Fruit fly (Drosophila melanogaster) whole organism, prepupa: Measurements from ENCODE around the gene CG14968.
A peak's percentile ranks its signal among the peaks of the same experiment; 100 is the strongest.

Experiments
- Blimp-1 ChIP-seq: fragments of 200-800 bp; sonication (Bioruptor generic); optimal IDR thresholded peaks from 3 replicates; lab custom pipeline; 2017; ENCODE audit warnings: missing biosample characterization, missing genetic modification characterization, mild to moderate bottlenecking, moderate library complexity, missing genetic modification reagents
- CG10669 ChIP-seq: fragments of 200-800 bp; sonication (Bioruptor generic); optimal IDR thresholded peaks from 3 replicates; lab custom pipeline; 2018; ENCODE audit warnings: missing biosample characterization, mild to moderate bottlenecking, missing genetic modification characterization, moderate library complexity
- CG11294 ChIP-seq: fragments of 200-800 bp; sonication (Bioruptor generic); IDR thresholded peaks from 2 replicates; pipeline ENCODE4 v1.3.6; 2022; ENCODE audit warnings: missing biosample characterization, missing genetic modification characterization
- CG11762 ChIP-seq: fragments of 200-800 bp; sonication (Bioruptor generic); optimal IDR thresholded peaks from 3 replicates; lab custom pipeline; 2016; ENCODE audit warnings: missing biosample characterization, missing genetic modification characterization; ENCODE audit not compliant: insufficient read depth
- CG11902 ChIP-seq: fragments of 200-800 bp; sonication (Bioruptor generic); optimal IDR thresholded peaks from 3 replicates; lab custom pipeline; 2016; ENCODE audit warnings: missing biosample characterization, missing genetic modification characterization
- CG15336 ChIP-seq: fragments of 200-800 bp; sonication (Bioruptor generic); IDR thresholded peaks from 2 replicates; pipeline ENCODE4 v1.3.6; 2022; ENCODE audit warnings: missing biosample characterization, missing genetic modification characterization
- CG1621 ChIP-seq: fragments of 200-800 bp; sonication (Bioruptor generic); optimal IDR thresholded peaks from 3 replicates; lab custom pipeline; 2018; ENCODE audit warnings: missing biosample characterization, mild to moderate bottlenecking, missing genetic modification characterization
- CG32006 ChIP-seq: fragments of 200-800 bp; sonication (Bioruptor generic); optimal IDR thresholded peaks from 3 replicates; lab custom pipeline; 2017; ENCODE audit warnings: missing biosample characterization, mild to moderate bottlenecking, missing genetic modification characterization
- CG34406 ChIP-seq: fragments of 200-800 bp; sonication (Bioruptor generic); optimal IDR thresholded peaks from 3 replicates; lab custom pipeline; 2016; ENCODE audit warnings: missing biosample characterization, missing genetic modification characterization
- CG6163 ChIP-seq: fragments of 200-800 bp; sonication (Bioruptor generic); IDR thresholded peaks from 3 replicates; pipeline ENCODE4 v1.3.6; 2022; ENCODE audit warnings: missing biosample characterization, missing genetic modification characterization
- CG6792 ChIP-seq: fragments of 200-800 bp; sonication (Bioruptor generic); optimal IDR thresholded peaks from 3 replicates; lab custom pipeline; 2016; ENCODE audit warnings: missing biosample characterization, missing genetic modification characterization
- CG6808 ChIP-seq: fragments of 200-800 bp; sonication (Bioruptor generic); optimal IDR thresholded peaks from 3 replicates; lab custom pipeline; 2017; ENCODE audit warnings: missing biosample characterization, missing genetic modification characterization, mild to moderate bottlenecking, moderate library complexity, missing genetic modification reagents
- CG6854 ChIP-seq: fragments of 200-800 bp; sonication (Bioruptor generic); optimal IDR thresholded peaks from 2 replicates; lab custom pipeline; 2017; ENCODE audit warnings: missing biosample characterization, mild to moderate bottlenecking, missing genetic modification characterization
- CG8119 ChIP-seq: fragments of 200-800 bp; sonication (Bioruptor generic); IDR thresholded peaks from 3 replicates; pipeline ENCODE4 v1.3.6; 2022; ENCODE audit warnings: missing biosample characterization, missing genetic modification characterization
- CG8319 ChIP-seq: fragments of 200-800 bp; sonication (Bioruptor generic); optimal IDR thresholded peaks from 3 replicates; lab custom pipeline; 2016; ENCODE audit warnings: missing biosample characterization, missing genetic modification characterization
- CG8632 ChIP-seq: fragments of 200-800 bp; sonication (Bioruptor generic); optimal IDR thresholded peaks from 3 replicates; lab custom pipeline; 2016; ENCODE audit warnings: missing biosample characterization, missing genetic modification characterization
- Eip75B ChIP-seq: fragments of 200-800 bp; sonication (Bioruptor generic); optimal IDR thresholded peaks from 3 replicates; lab custom pipeline; 2016; ENCODE audit warnings: missing biosample characterization, missing genetic modification characterization
- Eip78C ChIP-seq: fragments of 200-800 bp; sonication (Bioruptor generic); peaks from one replicate; lab custom pipeline; 2016; ENCODE audit warnings: missing biosample characterization, missing genetic modification characterization
- Eip93F ChIP-seq: fragments of 200-800 bp; sonication (Bioruptor generic); optimal IDR thresholded peaks from 2 replicates; lab custom pipeline; 2016; ENCODE audit warnings: missing biosample characterization, mild to moderate bottlenecking, missing genetic modification characterization
- Ets21C ChIP-seq: fragments of 200-800 bp; sonication (Bioruptor generic); optimal IDR thresholded peaks from 3 replicates; lab custom pipeline; 2016; ENCODE audit warnings: missing biosample characterization, missing genetic modification characterization
- Hr38 ChIP-seq: sonication (Bioruptor generic); optimal IDR thresholded peaks from 2 replicates; lab custom pipeline; 2016; ENCODE audit warnings: missing biosample characterization, missing genetic modification characterization
- Hr4 ChIP-seq: fragments of 200-800 bp; sonication (Bioruptor generic); optimal IDR thresholded peaks from 3 replicates; lab custom pipeline; 2016; ENCODE audit warnings: missing biosample characterization, missing genetic modification characterization
- Lpt ChIP-seq: fragments of 200-800 bp; sonication (Bioruptor generic); optimal IDR thresholded peaks from 3 replicates; lab custom pipeline; 2016; ENCODE audit warnings: missing biosample characterization, missing genetic modification characterization
- Met ChIP-seq: fragments of 200-800 bp; sonication (Bioruptor generic); optimal IDR thresholded peaks from 3 replicates; lab custom pipeline; 2016; ENCODE audit warnings: missing biosample characterization, missing genetic modification characterization
- OdsH ChIP-seq: fragments of 200-800 bp; sonication (Bioruptor generic); optimal IDR thresholded peaks from 3 replicates; lab custom pipeline; 2016; ENCODE audit warnings: missing biosample characterization, missing genetic modification characterization
- Smox ChIP-seq: fragments of 200-800 bp; sonication (Bioruptor generic); optimal IDR thresholded peaks from 3 replicates; lab custom pipeline; 2016; ENCODE audit warnings: missing biosample characterization, missing genetic modification characterization
- Sox102F ChIP-seq: fragments of 200-800 bp; sonication (Bioruptor generic); optimal IDR thresholded peaks from 2 replicates; lab custom pipeline; 2016; ENCODE audit warnings: missing biosample characterization, mild to moderate bottlenecking, missing genetic modification characterization
- Sox14 ChIP-seq: fragments of 200-800 bp; sonication (Bioruptor generic); optimal IDR thresholded peaks from 3 replicates; lab custom pipeline; 2016; ENCODE audit warnings: missing biosample characterization, missing genetic modification characterization
- achi ChIP-seq: fragments of 200-800 bp; sonication (Bioruptor generic); optimal IDR thresholded peaks from 3 replicates; lab custom pipeline; 2016; ENCODE audit warnings: missing biosample characterization, missing genetic modification characterization
- acj6 ChIP-seq: fragments of 200-800 bp; sonication (Bioruptor generic); optimal IDR thresholded peaks from 3 replicates; lab custom pipeline; 2016; ENCODE audit warnings: missing biosample characterization, missing genetic modification characterization
- cyc ChIP-seq: fragments of 200-800 bp; sonication (Bioruptor generic); optimal IDR thresholded peaks from 3 replicates; lab custom pipeline; 2016; ENCODE audit warnings: missing biosample characterization, missing genetic modification characterization
- dac ChIP-seq: fragments of 200-800 bp; sonication (Bioruptor generic); optimal IDR thresholded peaks from 2 replicates; lab custom pipeline; 2017; ENCODE audit warnings: missing biosample characterization, mild to moderate bottlenecking, missing genetic modification characterization
- dsx ChIP-seq: fragments of 200-800 bp; optimal IDR thresholded peaks from 3 replicates; lab custom pipeline; 2019; ENCODE audit warnings: missing biosample characterization, mild to moderate bottlenecking, missing genetic modification characterization, moderate library complexity; ENCODE audit not compliant: poor library complexity, severe bottlenecking
- fd59A ChIP-seq: fragments of 200-800 bp; sonication (Bioruptor generic); optimal IDR thresholded peaks from 2 replicates; lab custom pipeline; 2017; ENCODE audit warnings: missing biosample characterization, mild to moderate bottlenecking, missing genetic modification characterization, missing genetic modification reagents
- fkh ChIP-seq: fragments of 200-800 bp; sonication (Bioruptor generic); optimal IDR thresholded peaks from 3 replicates; lab custom pipeline; 2017; ENCODE audit warnings: missing biosample characterization, mild to moderate bottlenecking, missing genetic modification characterization, moderate library complexity
- salr ChIP-seq, 2 experiments: fragments of 200-800 bp; sonication (Bioruptor generic); optimal IDR thresholded peaks; 3 replicates each; lab custom pipeline; 2016 to 2018; ENCODE audit warnings: missing biosample characterization in 2 of 2, missing genetic modification characterization in 2 of 2, mild to moderate bottlenecking in 1 of 2
- spab ChIP-seq: fragments of 200-800 bp; sonication (Bioruptor generic); optimal IDR thresholded peaks from 2 replicates; lab custom pipeline; 2017; ENCODE audit warnings: missing biosample characterization, mild to moderate bottlenecking, missing genetic modification characterization, missing genetic modification reagents
- topi ChIP-seq: fragments of 200-800 bp; sonication (Bioruptor generic); optimal IDR thresholded peaks from 3 replicates; lab custom pipeline; 2016; ENCODE audit warnings: missing biosample characterization, missing genetic modification characterization
- vri ChIP-seq: fragments of 200-800 bp; sonication (Bioruptor generic); optimal IDR thresholded peaks from 3 replicates; lab custom pipeline; 2016; ENCODE audit warnings: missing biosample characterization, mild to moderate bottlenecking, missing genetic modification characterization

The CG14968 gene

DNA sequence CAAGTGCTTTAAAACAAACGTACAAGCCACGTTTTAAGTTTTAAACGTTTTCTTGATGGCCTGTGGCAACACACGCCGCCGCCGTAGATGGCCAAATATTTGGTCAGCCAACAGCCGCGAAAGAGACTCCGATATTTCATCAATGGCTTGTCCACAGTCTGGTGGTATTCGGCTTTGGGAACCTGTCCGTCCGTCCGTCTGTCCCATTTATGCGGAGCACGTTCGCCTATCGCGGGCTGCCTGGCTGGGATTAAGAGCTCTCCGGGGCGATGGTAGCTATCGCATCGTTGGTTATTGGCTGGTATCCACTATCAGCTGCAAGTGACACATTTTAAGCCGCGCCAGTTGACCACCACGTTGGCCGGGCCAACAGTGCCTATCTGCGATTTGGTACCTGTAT lies 4.7 kb upstream of the CG14968 start:
- TF ChIP-seq topi (GFP tag; lab: Kevin White, UChicago), result no peak
- TF ChIP-seq CG6854 (GFP tag; lab: Kevin White, UChicago), result no peak
- TF ChIP-seq CG1621 (tag; lab: Kevin White, UChicago), result no peak
- TF ChIP-seq Met (GFP tag; lab: Kevin White, UChicago), result no peak
- TF ChIP-seq spab, result no peak
- TF ChIP-seq Lpt (GFP tag; lab: Kevin White, UChicago), result no peak
- TF ChIP-seq CG8319 (GFP tag; lab: Kevin White, UChicago), result no peak
- no peak for TF ChIP-seq acj6 (GFP tag; lab: Kevin White, UChicago)
- TF ChIP-seq CG6792, result no peak
- no peak for TF ChIP-seq salr (GFP tag; optimal IDR thresholded peaks at IDR 0.05; lab: Kevin White, UChicago)
- no peak for TF ChIP-seq CG15336 (GFP tag; lab: Robert Waterston, UW)
- no peak for TF ChIP-seq CG10669 (GFP tag; lab: Kevin White, UChicago)
- no peak for TF ChIP-seq Hr4 (GFP tag; lab: Kevin White, UChicago)
- no peak for TF ChIP-seq cyc (GFP tag; lab: Kevin White, UChicago)
- TF ChIP-seq dac, result no peak
- no peak for TF ChIP-seq Sox102F (GFP tag; lab: Kevin White, UChicago)
- TF ChIP-seq, all 60 proteins: peak for 0

DNA sequence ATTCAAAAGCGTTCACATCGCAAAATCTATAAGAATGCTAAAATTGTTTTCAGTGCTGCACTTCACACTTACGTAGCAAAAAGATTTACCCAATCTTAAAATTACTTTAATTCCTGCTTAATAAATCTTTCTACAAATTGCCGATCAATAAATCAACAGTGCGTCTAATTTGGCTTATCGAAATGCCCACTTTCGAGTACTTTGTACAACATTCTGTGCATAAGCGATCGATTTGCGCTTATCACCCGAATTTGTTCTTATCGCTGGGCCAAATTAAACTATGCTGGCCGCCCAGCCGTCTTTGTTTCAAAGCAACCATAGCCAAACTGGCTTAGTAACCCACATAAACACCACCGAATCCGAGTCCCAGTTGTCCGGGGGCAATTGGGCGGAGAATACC lies 3.6 kb upstream of the CG14968 start:
- no peak for TF ChIP-seq Ets21C (GFP tag; lab: Kevin White, UChicago)

DNA sequence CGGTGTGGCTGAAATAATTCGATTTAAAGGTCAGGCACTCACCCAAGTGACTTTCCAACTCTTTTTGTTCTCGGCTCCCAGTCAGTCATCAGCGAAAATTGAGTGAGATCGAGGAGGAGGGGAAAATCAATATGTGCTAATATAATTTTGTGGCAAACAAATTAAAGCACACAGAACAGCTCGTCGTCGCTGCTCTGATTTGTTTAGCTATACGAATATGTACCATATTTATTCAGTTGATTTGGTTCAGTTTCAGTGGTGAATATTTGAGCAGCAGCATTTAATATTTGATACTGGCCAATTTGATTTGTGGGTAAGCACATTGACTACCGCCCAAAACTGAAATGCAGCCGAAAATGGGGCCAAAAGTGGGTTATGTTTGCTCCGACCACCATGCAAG lies 2.5 kb upstream of the CG14968 start:
- TF ChIP-seq CG6163 (GFP tag; lab: Robert Waterston, UW), result no peak
- no peak for TF ChIP-seq Eip75B (GFP tag; lab: Kevin White, UChicago)
- TF ChIP-seq fkh (GFP tag; lab: Kevin White, UChicago), result peak; percentile 84

DNA sequence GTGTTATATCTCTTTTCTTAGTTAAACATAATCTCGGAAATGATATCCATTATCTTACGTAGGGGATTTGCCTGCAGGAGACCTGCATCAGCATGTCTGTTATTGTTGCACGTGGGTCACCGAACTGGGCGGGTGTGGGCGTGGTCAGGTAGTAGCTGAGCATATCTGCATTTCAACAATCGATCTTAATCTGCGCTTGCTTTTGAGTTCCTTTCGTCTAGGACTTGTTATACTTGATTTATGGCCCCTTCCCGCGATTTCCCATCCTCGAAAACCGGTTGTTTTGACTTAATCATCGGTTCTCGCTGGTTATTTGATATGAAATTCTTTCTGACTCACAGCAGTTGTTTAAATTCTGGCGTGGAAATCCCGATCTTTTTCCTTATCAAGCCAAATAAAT lies 1.8 kb upstream of the CG14968 start:
- TF ChIP-seq Blimp-1, result no peak

DNA sequence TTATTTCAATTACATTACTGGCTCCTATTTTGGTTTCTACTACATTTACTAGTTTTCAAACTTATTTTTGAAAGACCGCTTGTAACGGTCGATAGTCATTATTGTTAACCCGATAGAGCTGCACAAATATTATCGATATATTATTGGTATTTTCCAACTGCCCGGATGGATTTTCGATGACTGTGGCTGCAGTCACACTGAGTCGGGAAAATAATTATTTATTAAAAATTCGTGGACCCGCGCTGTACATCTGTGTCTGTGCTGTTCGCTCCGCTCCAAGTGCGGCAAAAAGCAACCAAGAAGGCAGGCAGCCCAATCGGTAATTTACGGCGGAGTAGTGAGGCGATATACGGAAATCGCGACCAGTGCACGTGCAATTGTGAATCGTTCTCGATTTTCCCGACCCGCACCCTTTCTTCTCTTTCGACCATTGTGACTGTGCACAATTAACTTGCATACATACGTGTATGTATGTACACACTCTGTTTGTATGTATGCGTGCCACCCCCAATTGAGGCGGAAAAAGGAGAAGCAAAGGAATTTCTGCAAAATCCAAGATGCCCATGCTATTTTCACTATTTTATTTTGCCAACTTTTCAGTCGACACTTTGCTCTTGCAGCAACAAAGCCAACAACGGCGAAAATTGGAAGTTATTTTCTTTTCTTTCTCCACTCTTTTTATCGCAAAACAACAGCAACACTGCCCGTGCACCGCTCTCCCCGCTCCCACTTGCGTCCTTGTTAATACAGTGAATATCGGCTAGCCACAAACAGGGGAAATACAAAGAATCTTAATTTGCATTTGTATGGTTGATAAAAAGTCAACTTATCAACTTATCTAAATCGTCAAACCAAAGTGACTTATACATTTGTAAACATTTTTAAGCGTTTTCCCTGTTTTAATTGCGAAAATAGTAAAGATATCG lies 885 bp upstream of the CG14968 start, which contains the start of gene ZnT63C:
Gene ZnT63C, plus strand, starts transcription at position 175 of the 926 bp plus-strand sequence.
- TF ChIP-seq acj6 (GFP tag; lab: Kevin White, UChicago) (peak; percentile 54), Hr4 (GFP tag; lab: Kevin White, UChicago) (peak; percentile 31), vri (GFP tag; lab: Kevin White, UChicago) (peak; percentile 41), achi (GFP tag; lab: Kevin White, UChicago) (no peak), CG32006 (GFP tag; lab: Kevin White, UChicago) (peak; percentile 35), Lpt (GFP tag; lab: Kevin White, UChicago) (no peak), dsx (GFP tag; lab: Kevin White, UChicago) (no peak), CG8632 (GFP tag; lab: Kevin White, UChicago) (no peak), dac (no peak), Smox (GFP tag; lab: Kevin White, UChicago) (no peak), Eip78C (GFP tag; lab: Kevin White, UChicago) (peak; percentile 69), CG11902 (GFP tag; lab: Kevin White, UChicago) (peak; percentile 4), OdsH (GFP tag; lab: Kevin White, UChicago) (peak; percentile 16), cyc (GFP tag; lab: Kevin White, UChicago) (peak; percentile 31), CG34406 (GFP tag; lab: Kevin White, UChicago) (no peak), Ets21C (GFP tag; lab: Kevin White, UChicago) (peak; percentile 6), Eip93F (GFP tag; lab: Kevin White, UChicago) (no peak), fkh (GFP tag; lab: Kevin White, UChicago) (no peak), CG6808 (peak; percentile 77), Sox14 (GFP tag; lab: Kevin White, UChicago) (peak; percentile 48), Sox102F (GFP tag; lab: Kevin White, UChicago) (peak; percentile 33), Hr38 (GFP tag; lab: Kevin White, UChicago) (no peak), CG10669 (GFP tag; lab: Kevin White, UChicago) (peak; percentile 64), CG8319 (GFP tag; lab: Kevin White, UChicago) (no peak), CG15336 (GFP tag; lab: Robert Waterston, UW) (0 out of 2 replicates have a peak, but pooled peaks have one; percentile 18), CG11762 (GFP tag; lab: Kevin White, UChicago) (no peak), fd59A (GFP tag; lab: Kevin White, UChicago) (peak; percentile 27), CG11294 (no peak), CG6792 (no peak), CG6854 (GFP tag; lab: Kevin White, UChicago) (peak; percentile 52), Eip75B (GFP tag; lab: Kevin White, UChicago) (peak; percentile 35), CG8119 (GFP tag; lab: Robert Waterston, UW) (peak; percentile 43; the same call in 1 of the 3 replicates), CG1621 (tag; lab: Kevin White, UChicago) (peak; percentile 46)
